1 fruit fly cellular context compared by ENCODE assay signal in the genomic region with DNA sequence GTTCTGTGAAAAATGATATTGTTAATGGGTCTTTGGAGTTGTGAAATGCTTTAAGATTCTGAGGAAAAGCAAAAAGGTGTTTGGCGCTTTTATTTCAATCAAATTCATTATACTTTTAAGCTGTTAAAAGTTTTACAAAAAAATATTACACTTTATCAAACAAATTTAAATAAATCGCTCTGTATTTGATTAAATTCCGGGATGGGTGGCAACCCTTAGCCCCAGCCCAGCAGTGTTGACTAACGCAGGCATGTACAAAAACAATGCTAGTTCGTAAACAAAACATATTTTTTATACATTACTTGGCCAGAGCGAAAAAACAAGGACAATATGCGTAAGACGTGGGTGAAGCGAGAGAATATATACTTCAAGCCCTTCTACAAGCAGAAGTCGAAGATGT.
TF ChIP-seq lines count a peak whose summit lies in the region.

A gene (plus strand): TSS at position 228 of the 400 bp plus-strand sequence.

TF ChIP-seq in whole organism, embryonic, 481 proteins besides CTCF, POLR2A, EP300 and RAD21 (continued from another document and continues in another):
- TF ChIP-seq D19B (GFP tag; optimal IDR thresholded peaks at IDR 0.05; lab: Kevin White, UChicago), result peak; percentile 10
- peak; percentile 97 for TF ChIP-seq Med (GFP tag; lab: Kevin White, UChicago)
- no peak for TF ChIP-seq dati (GFP tag; IDR thresholded peaks at IDR 0.05; lab: Robert Waterston, UW)
- no peak for TF ChIP-seq p53 (GFP tag; optimal IDR thresholded peaks at IDR 0.05; lab: Kevin White, UChicago)
- peak; percentile 47 for TF ChIP-seq CG8388 (GFP tag; optimal IDR thresholded peaks at IDR 0.05; lab: Kevin White, UChicago)
- peak; percentile 50 for TF ChIP-seq tup (GFP tag; optimal IDR thresholded peaks at IDR 0.05; lab: Kevin White, UChicago)
- TF ChIP-seq HmgZ (tag; optimal IDR thresholded peaks at IDR 0.05; lab: Kevin White, UChicago), result peak; percentile 81
- peak in 1 of 3 experiments; percentile 18 for TF ChIP-seq lola (GFP tag; optimal IDR thresholded peaks at IDR 0.05; lab: Kevin White, UChicago)
- TF ChIP-seq CG10366 (GFP tag; IDR thresholded peaks at IDR 0.05; lab: Robert Waterston, UW), result peak; percentile 41
- TF ChIP-seq Fer3 (tag; optimal IDR thresholded peaks at IDR 0.05; lab: Kevin White, UChicago), result peak; percentile 72
- no peak for TF ChIP-seq Sin3A (optimal IDR thresholded peaks at IDR 0.05; lab: Kevin White, UChicago)
- TF ChIP-seq gcm (GFP tag; optimal IDR thresholded peaks at IDR 0.05; lab: Kevin White, UChicago), result peak; percentile 44
- no peak for TF ChIP-seq br (optimal IDR thresholded peaks at IDR 0.05; lab: Kevin White, UChicago)
- peak; percentile 21; the same call in 1 of the 2 replicates for TF ChIP-seq unc-4 (GFP tag; IDR thresholded peaks at IDR 0.05; lab: Robert Waterston, UW; ENCODE audit: partially characterized antibody)
- TF ChIP-seq sd (tag; optimal IDR thresholded peaks at IDR 0.05; lab: Kevin White, UChicago), result peak; percentile 49
- TF ChIP-seq CG12071 (GFP tag; optimal IDR thresholded peaks at IDR 0.05; lab: Kevin White, UChicago), result peak; percentile 45
- 0 out of 2 replicates have a peak, but pooled peaks have one; percentile 23 for TF ChIP-seq Awh (GFP tag; IDR thresholded peaks at IDR 0.05; lab: Robert Waterston, UW)
- peak; percentile 8 for TF ChIP-seq CG17912 (GFP tag; optimal IDR thresholded peaks at IDR 0.05; lab: Kevin White, UChicago)
- TF ChIP-seq sim (GFP tag; IDR thresholded peaks at IDR 0.05; lab: Robert Waterston, UW), result no peak
- peak; percentile 36 for TF ChIP-seq zen (tag; optimal IDR thresholded peaks at IDR 0.05; lab: Kevin White, UChicago)
- peak; percentile 61 for TF ChIP-seq CG7556 (GFP tag; optimal IDR thresholded peaks at IDR 0.05; lab: Kevin White, UChicago)
- peak; percentile 48 for TF ChIP-seq cato (GFP tag; optimal IDR thresholded peaks at IDR 0.05; lab: Kevin White, UChicago; ENCODE audit: borderline replicate concordance)
- TF ChIP-seq Atf3 (GFP tag; optimal IDR thresholded peaks at IDR 0.05; lab: Kevin White, UChicago), result peak; percentile 4
- peak; percentile 49; the same call in 1 of the 2 replicates for TF ChIP-seq CG6689 (GFP tag; IDR thresholded peaks at IDR 0.05; lab: Robert Waterston, UW)
- peak; percentile 47; the same call in 2 of the 3 replicates for TF ChIP-seq CG14050 (GFP tag; IDR thresholded peaks at IDR 0.05; lab: Robert Waterston, UW)
- peak; percentile 36 for TF ChIP-seq dm (GFP tag; optimal IDR thresholded peaks at IDR 0.05; lab: Kevin White, UChicago)
- TF ChIP-seq stc (GFP tag; IDR thresholded peaks at IDR 0.05; lab: Robert Waterston, UW), result peak; percentile 8; the same call in 1 of the 2 replicates
- peak; percentile 57 for TF ChIP-seq CG12299 (tag; optimal IDR thresholded peaks at IDR 0.05; lab: Kevin White, UChicago)
- TF ChIP-seq zen2 (GFP tag; IDR thresholded peaks at IDR 0.05; lab: Robert Waterston, UW; ENCODE audit: partially characterized antibody), result no peak
- TF ChIP-seq Lpt (GFP tag; optimal IDR thresholded peaks at IDR 0.05; lab: Kevin White, UChicago), result no peak
- peak; percentile 85 for TF ChIP-seq CG2120 (GFP tag; optimal IDR thresholded peaks at IDR 0.05; lab: Kevin White, UChicago)
- TF ChIP-seq CG17829 (tag; optimal IDR thresholded peaks at IDR 0.05; lab: Kevin White, UChicago), result peak; percentile 59
- TF ChIP-seq sr (GFP tag; IDR thresholded peaks at IDR 0.05; lab: Robert Waterston, UW), result no peak
- no peak for TF ChIP-seq Hand (GFP tag; optimal IDR thresholded peaks at IDR 0.05; lab: Kevin White, UChicago)
- peak; percentile 73 for TF ChIP-seq CG15269 (tag; optimal IDR thresholded peaks at IDR 0.05; lab: Kevin White, UChicago)
- TF ChIP-seq CG7372 (GFP tag; IDR thresholded peaks at IDR 0.05; lab: Robert Waterston, UW), result no peak
- 0 out of 2 replicates have a peak, but pooled peaks have one; percentile 14 for TF ChIP-seq E2f1 (GFP tag; IDR thresholded peaks at IDR 0.05; lab: Robert Waterston, UW)
- TF ChIP-seq TFAM (GFP tag; optimal IDR thresholded peaks at IDR 0.05; lab: Kevin White, UChicago), result no peak
- TF ChIP-seq NK7.1 (GFP tag; optimal IDR thresholded peaks at IDR 0.05; lab: Kevin White, UChicago), result peak; percentile 5
- no peak; the same call in 2 of the 3 replicates for TF ChIP-seq Doc3 (GFP tag; IDR thresholded peaks at IDR 0.05; lab: Robert Waterston, UW; ENCODE audit: partially characterized antibody)
- TF ChIP-seq ken (GFP tag; IDR thresholded peaks at IDR 0.05; lab: Robert Waterston, UW), result peak; percentile 48; the same call in 1 of the 3 replicates
- TF ChIP-seq HLH3B (GFP tag; IDR thresholded peaks at IDR 0.05; lab: Robert Waterston, UW), result no peak; the same call in 1 of the 2 replicates
- peak; percentile 74 for TF ChIP-seq lbe (GFP tag; optimal IDR thresholded peaks at IDR 0.05; lab: Kevin White, UChicago)
- peak; percentile 54 to 68 for TF ChIP-seq Pdp1 (GFP tag; optimal IDR thresholded peaks at IDR 0.05; lab: Kevin White, UChicago)
- no peak for TF ChIP-seq CG42726 (GFP tag; IDR thresholded peaks at IDR 0.05; lab: Robert Waterston, UW; ENCODE audit: partially characterized antibody)
- TF ChIP-seq CG8765 (GFP tag; IDR thresholded peaks at IDR 0.05; lab: Robert Waterston, UW), result no peak
- TF ChIP-seq Oli (tag; optimal IDR thresholded peaks at IDR 0.05; lab: Kevin White, UChicago), result peak; percentile 40
- TF ChIP-seq CG17328 (GFP tag; IDR thresholded peaks at IDR 0.05; lab: Robert Waterston, UW), result peak; percentile 52
- TF ChIP-seq Neu2 (GFP tag; optimal IDR thresholded peaks at IDR 0.05; lab: Kevin White, UChicago; ENCODE audit: borderline replicate concordance), result no peak
- TF ChIP-seq CG7357 (GFP tag; IDR thresholded peaks at IDR 0.05; lab: Robert Waterston, UW), result no peak
- peak; percentile 75 for TF ChIP-seq CG12659 (GFP tag; optimal IDR thresholded peaks at IDR 0.05; lab: Kevin White, UChicago)
- peak; percentile 28 for TF ChIP-seq CG8944 (GFP tag; optimal IDR thresholded peaks at IDR 0.05; lab: Kevin White, UChicago)
- peak; percentile 78 for TF ChIP-seq slbo (GFP tag; IDR thresholded peaks at IDR 0.05; lab: Robert Waterston, UW)
- peak; percentile 75 for TF ChIP-seq CG8924 (tag; optimal IDR thresholded peaks at IDR 0.05; lab: Kevin White, UChicago)
- no peak for TF ChIP-seq CG6272 (GFP tag; IDR thresholded peaks at IDR 0.05; lab: Robert Waterston, UW)
- peak; percentile 55 for TF ChIP-seq fu2 (GFP tag; optimal IDR thresholded peaks at IDR 0.05; lab: Kevin White, UChicago)
- no peak for TF ChIP-seq Kr (GFP tag; optimal IDR thresholded peaks at IDR 0.05; lab: Kevin White, UChicago)
- TF ChIP-seq tin (GFP tag; optimal IDR thresholded peaks at IDR 0.05; lab: Kevin White, UChicago), result peak; percentile 71
- TF ChIP-seq Nf-YC (tag; optimal IDR thresholded peaks at IDR 0.05; lab: Kevin White, UChicago), result peak; percentile 69
- peak; percentile 55 for TF ChIP-seq maf-S (GFP tag; optimal IDR thresholded peaks at IDR 0.05; lab: Kevin White, UChicago)
- TF ChIP-seq yki (optimal IDR thresholded peaks at IDR 0.05; lab: Kevin White, UChicago), result no peak
- no peak for TF ChIP-seq ac (GFP tag; optimal IDR thresholded peaks at IDR 0.05; lab: Kevin White, UChicago)
- TF ChIP-seq Fer1 (GFP tag; optimal IDR thresholded peaks at IDR 0.05; lab: Kevin White, UChicago), result peak; percentile 81
- no peak for TF ChIP-seq ssp (GFP tag; IDR thresholded peaks at IDR 0.05; lab: Robert Waterston, UW)
- no peak for TF ChIP-seq emc (GFP tag; optimal IDR thresholded peaks at IDR 0.05; lab: Kevin White, UChicago)
- TF ChIP-seq CG17802 (tag; optimal IDR thresholded peaks at IDR 0.05; lab: Kevin White, UChicago), result peak; percentile 18
- TF ChIP-seq ERR (GFP tag; optimal IDR thresholded peaks at IDR 0.05; lab: Kevin White, UChicago), result peak; percentile 11
- TF ChIP-seq YL-1 (GFP tag; optimal IDR thresholded peaks at IDR 0.05; lab: Kevin White, UChicago), result peak; percentile 84
- peak; percentile 42 for TF ChIP-seq odd (GFP tag; optimal IDR thresholded peaks at IDR 0.05; lab: Kevin White, UChicago)
- TF ChIP-seq Bdp1 (GFP tag; optimal IDR thresholded peaks at IDR 0.05; lab: Kevin White, UChicago), result peak; percentile 21
- TF ChIP-seq CG18599 (GFP tag; optimal IDR thresholded peaks at IDR 0.05; lab: Kevin White, UChicago), result peak; percentile 76
- 0 out of 2 replicates have a peak, but pooled peaks have one; percentile 22 for TF ChIP-seq ttk (GFP tag; IDR thresholded peaks at IDR 0.05; lab: Robert Waterston, UW)
- TF ChIP-seq BEAF-32 (GFP tag; optimal IDR thresholded peaks at IDR 0.05; lab: Kevin White, UChicago), result peak; percentile 37
- no peak for TF ChIP-seq ATbp (GFP tag; optimal IDR thresholded peaks at IDR 0.05; lab: Kevin White, UChicago)
- TF ChIP-seq CG4707 (GFP tag; optimal IDR thresholded peaks at IDR 0.05; lab: Kevin White, UChicago), result peak; percentile 27
- TF ChIP-seq knrl (GFP tag; IDR thresholded peaks at IDR 0.05; lab: Robert Waterston, UW; ENCODE audit: partially characterized antibody), result no peak
- TF ChIP-seq al (GFP tag; IDR thresholded peaks at IDR 0.05; lab: Robert Waterston, UW), result peak; percentile 34; the same call in 1 of the 2 replicates
- peak; percentile 22 for TF ChIP-seq gfzf (GFP tag; optimal IDR thresholded peaks at IDR 0.05; lab: Kevin White, UChicago)
- peak; percentile 38 for TF ChIP-seq en (GFP tag; optimal IDR thresholded peaks at IDR 0.05; lab: Kevin White, UChicago)
- no peak for TF ChIP-seq slou (GFP tag; optimal IDR thresholded peaks at IDR 0.05; lab: Kevin White, UChicago)
- peak; percentile 76 for TF ChIP-seq NFAT (GFP tag; IDR thresholded peaks at IDR 0.05; lab: Robert Waterston, UW)
- peak; percentile 49 for TF ChIP-seq Dip3 (GFP tag; optimal IDR thresholded peaks at IDR 0.05; lab: Kevin White, UChicago)
- peak; percentile 69 for TF ChIP-seq CG30403 (GFP tag; optimal IDR thresholded peaks at IDR 0.05; lab: Kevin White, UChicago)
- peak; percentile 52 for TF ChIP-seq CG10979 (tag; optimal IDR thresholded peaks at IDR 0.05; lab: Kevin White, UChicago)
- peak; percentile 66 for TF ChIP-seq Bteb2 (GFP tag; optimal IDR thresholded peaks at IDR 0.05; lab: Kevin White, UChicago)
- TF ChIP-seq lilli (GFP tag; optimal IDR thresholded peaks at IDR 0.05; lab: Kevin White, UChicago), result peak; percentile 82
- peak; percentile 58 for TF ChIP-seq CG2116 (GFP tag; optimal IDR thresholded peaks at IDR 0.05; lab: Kevin White, UChicago)
- peak; percentile 31 for TF ChIP-seq BtbVII (GFP tag; optimal IDR thresholded peaks at IDR 0.05; lab: Kevin White, UChicago)
- peak; percentile 32 for TF ChIP-seq CG18476 (GFP tag; optimal IDR thresholded peaks at IDR 0.05; lab: Kevin White, UChicago)
- TF ChIP-seq oc (tag; optimal IDR thresholded peaks at IDR 0.05; lab: Kevin White, UChicago), result no peak
- peak; percentile 71 for TF ChIP-seq CG34422 (GFP tag; IDR thresholded peaks at IDR 0.05; lab: Robert Waterston, UW)
- TF ChIP-seq CG4820 (GFP tag; optimal IDR thresholded peaks at IDR 0.05; lab: Kevin White, UChicago), result peak; percentile 19
- TF ChIP-seq Mes4 (GFP tag; optimal IDR thresholded peaks at IDR 0.05; lab: Kevin White, UChicago), result peak; percentile 8
- no peak for TF ChIP-seq dimm (GFP tag; IDR thresholded peaks at IDR 0.05; lab: Robert Waterston, UW)
- peak; percentile 15 for TF ChIP-seq Hmx (GFP tag; optimal IDR thresholded peaks at IDR 0.05; lab: Kevin White, UChicago)
- peak; percentile 66 for TF ChIP-seq az2 (GFP tag; optimal IDR thresholded peaks at IDR 0.05; lab: Kevin White, UChicago)
- TF ChIP-seq crc (GFP tag; optimal IDR thresholded peaks at IDR 0.05; lab: Kevin White, UChicago), result peak; percentile 60
- peak; percentile 8 for TF ChIP-seq CG10431 (GFP tag; optimal IDR thresholded peaks at IDR 0.05; lab: Kevin White, UChicago)
- TF ChIP-seq Hmr (GFP tag; optimal IDR thresholded peaks at IDR 0.05; lab: Kevin White, UChicago), result peak; percentile 65
- TF ChIP-seq CG13775 (GFP tag; optimal IDR thresholded peaks at IDR 0.05; lab: Kevin White, UChicago), result peak; percentile 53
- no peak for TF ChIP-seq abd-A (tag; optimal IDR thresholded peaks at IDR 0.05; lab: Kevin White, UChicago)
- no peak for TF ChIP-seq btn (GFP tag; optimal IDR thresholded peaks at IDR 0.05; lab: Kevin White, UChicago)
- peak; percentile 77 for TF ChIP-seq CG13296 (GFP tag; optimal IDR thresholded peaks at IDR 0.05; lab: Kevin White, UChicago)
- TF ChIP-seq CG12104 (GFP tag; optimal IDR thresholded peaks at IDR 0.05; lab: Kevin White, UChicago), result peak; percentile 57
- 0 out of 2 replicates have a peak, but pooled peaks have one; percentile 19 for TF ChIP-seq CG9215 (GFP tag; IDR thresholded peaks at IDR 0.05; lab: Robert Waterston, UW)
- peak; percentile 57 for TF ChIP-seq CG18011 (GFP tag; optimal IDR thresholded peaks at IDR 0.05; lab: Kevin White, UChicago)
- TF ChIP-seq CG9817 (tag; optimal IDR thresholded peaks at IDR 0.05; lab: Kevin White, UChicago), result peak; percentile 67
- TF ChIP-seq jumu (GFP tag; optimal IDR thresholded peaks at IDR 0.05; lab: Kevin White, UChicago), result peak; percentile 37
- peak; percentile 63 for TF ChIP-seq trem (tag; optimal IDR thresholded peaks at IDR 0.05; lab: Kevin White, UChicago)
- TF ChIP-seq gce (GFP tag; IDR thresholded peaks at IDR 0.05; lab: Robert Waterston, UW), result no peak; the same call in 2 of the 3 replicates
- no peak for TF ChIP-seq sc (optimal IDR thresholded peaks at IDR 0.05; lab: Kevin White, UChicago)
- no peak for TF ChIP-seq sc (GFP tag; optimal IDR thresholded peaks at IDR 0.05; lab: Kevin White, UChicago)
- TF ChIP-seq psq (GFP tag; optimal IDR thresholded peaks at IDR 0.05; lab: Kevin White, UChicago), result no peak
- peak; percentile 51 for TF ChIP-seq nau (GFP tag; optimal IDR thresholded peaks at IDR 0.05; lab: Kevin White, UChicago)
- no peak for TF ChIP-seq Tbp (GFP tag; optimal IDR thresholded peaks at IDR 0.05; lab: Kevin White, UChicago)
- TF ChIP-seq bsh (GFP tag; optimal IDR thresholded peaks at IDR 0.05; lab: Kevin White, UChicago), result peak in 1 of 2 experiments; percentile 54
- TF ChIP-seq Xbp1 (GFP tag; optimal IDR thresholded peaks at IDR 0.05; lab: Kevin White, UChicago), result peak; percentile 70
- 0 out of 3 replicates have a peak, but pooled peaks have one; percentile 8 for TF ChIP-seq CG11695 (GFP tag; IDR thresholded peaks at IDR 0.05; lab: Robert Waterston, UW)
- TF ChIP-seq tio (GFP tag; optimal IDR thresholded peaks at IDR 0.05; lab: Kevin White, UChicago), result no peak
- no peak for TF ChIP-seq CG10565 (GFP tag; optimal IDR thresholded peaks at IDR 0.05; lab: Kevin White, UChicago)
- peak; percentile 24 for TF ChIP-seq CG7928 (GFP tag; optimal IDR thresholded peaks at IDR 0.05; lab: Kevin White, UChicago)
- no peak for TF ChIP-seq GATAe (GFP tag; conservative IDR thresholded peaks at IDR 0.05; lab: Robert Waterston, UW)
- peak; percentile 55 for TF ChIP-seq CG15696 (tag; optimal IDR thresholded peaks at IDR 0.05; lab: Kevin White, UChicago)
- TF ChIP-seq CG7839 (tag; optimal IDR thresholded peaks at IDR 0.05; lab: Kevin White, UChicago), result peak; percentile 62
- peak; percentile 3 for TF ChIP-seq CG9437 (GFP tag; optimal IDR thresholded peaks at IDR 0.05; lab: Kevin White, UChicago)
